Fruit fly (Drosophila melanogaster) whole organism, wandering third instar larva: Measurements from ENCODE around the gene CG3769.

Source experiments
- Abd-B ChIP-seq: fragments of >200 bp; optimal IDR thresholded peaks from 2 replicates; lab custom pipeline; 2017; ENCODE audit warnings: missing biosample characterization, missing genetic modification characterization
- Dfd ChIP-seq: fragments of >200 bp; optimal IDR thresholded peaks from 2 replicates; lab custom pipeline; 2017; ENCODE audit warnings: missing biosample characterization, missing genetic modification characterization
- HLH106 ChIP-seq: fragments of 200-800 bp; optimal IDR thresholded peaks from 3 replicates; lab custom pipeline; 2019; ENCODE audit warnings: missing biosample characterization, mild to moderate bottlenecking, missing genetic modification characterization, moderate library complexity
- Mio ChIP-seq: sonication (Bioruptor generic); optimal IDR thresholded peaks from 2 replicates; lab custom pipeline; 2016; ENCODE audit warnings: missing biosample characterization, missing genetic modification characterization
- Myc ChIP-seq: fragments of >200 bp; optimal IDR thresholded peaks from 2 replicates; lab custom pipeline; 2017
- brk ChIP-seq: fragments of 200-800 bp; sonication (Bioruptor generic); optimal IDR thresholded peaks from 2 replicates; lab custom pipeline; 2016; ENCODE audit warnings: missing biosample characterization, mild to moderate bottlenecking, missing genetic modification characterization
- fru ChIP-seq: fragments of 200-800 bp; sonication (Bioruptor generic); optimal IDR thresholded peaks from 3 replicates; lab custom pipeline; 2016; ENCODE audit warnings: missing biosample characterization, mild to moderate bottlenecking, missing genetic modification characterization
- h ChIP-seq: fragments of 200-800 bp; sonication (Bioruptor generic); optimal IDR thresholded peaks from 3 replicates; lab custom pipeline; 2016; ENCODE audit warnings: missing biosample characterization, mild to moderate bottlenecking, missing genetic modification characterization
- lola ChIP-seq: fragments of >200 bp; optimal IDR thresholded peaks from 2 replicates; lab custom pipeline; 2017; ENCODE audit warnings: missing biosample characterization, missing genetic modification characterization
- pan ChIP-seq: fragments of >200 bp; optimal IDR thresholded peaks from 2 replicates; lab custom pipeline; 2017
- usp ChIP-seq: fragments of >200 bp; optimal IDR thresholded peaks from 2 replicates; lab custom pipeline; 2017; ENCODE audit warnings: missing biosample characterization, missing genetic modification characterization

- TF ChIP-seq pan (lab: Kevin White, UChicago) (no peak), HLH106 (tag; lab: Kevin White, UChicago) (peak; percentile 2), Dfd (GFP tag; lab: Kevin White, UChicago) (no peak), usp (GFP tag; lab: Kevin White, UChicago) (no peak), Myc (lab: Kevin White, UChicago) (no peak), lola (no peak), h (GFP tag; lab: Kevin White, UChicago) (peak; percentile 55), Mio (GFP tag; lab: Kevin White, UChicago) (no peak), brk (no peak), fru (peak; percentile 40), Abd-B (no peak)
Measured at dm6 chr2L:9447816-9448215, 12.6 kb downstream of the CG3769 start.
